Worm (Caenorhabditis elegans): Measurements from ENCODE around the gene Y4C6B.1.
A peak's percentile ranks its signal among the peaks of the same experiment; 100 is the strongest.

The Y4C6B.1 gene

ce11 chrIV:5400609-5401008 lies 46.3 kb downstream of the Y4C6B.1 start, which contains the start of gene ZK616.1:
Gene ZK616.1 (plus strand): TSS chrIV:5400909.
- TF ChIP-seq nhr-76 (tag; optimal IDR thresholded peaks at IDR 0.05) (no peak), unc-62 (GFP tag; optimal IDR thresholded peaks at IDR 0.05 in 1 of 2) (peak in 1 of 2 experiments; percentile 16), unc-62 (tag; optimal IDR thresholded peaks at IDR 0.05) (no peak)

ce11 chrIV:5405345-5405744 lies 51.1 kb downstream of the Y4C6B.1 start, which contains the start of gene ZK616.61:
Gene ZK616.61 (plus strand): TSS chrIV:5405645.
- TF ChIP-seq nhr-10 (tag; optimal IDR thresholded peaks at IDR 0.05) (no peak), daf-16 (GFP tag; optimal IDR thresholded peaks at IDR 0.05) (no peak), daf-16 (tag; optimal IDR thresholded peaks at IDR 0.05) (no peak), fkh-10 (GFP tag; optimal IDR thresholded peaks at IDR 0.05) (no peak), sdz-12 (GFP tag; optimal IDR thresholded peaks at IDR 0.05) (no peak), tag-97 (GFP tag; IDR thresholded peaks at IDR 0.05) (no peak), spr-1 (tag; optimal IDR thresholded peaks at IDR 0.05) (no peak), gei-8 (GFP tag; optimal IDR thresholded peaks at IDR 0.05) (no peak), spr-3 (GFP tag; optimal IDR thresholded peaks at IDR 0.05) (no peak), Y48G9A.11 (GFP tag; IDR thresholded peaks at IDR 0.05) (no peak), attf-4 (tag; optimal IDR thresholded peaks at IDR 0.05) (no peak)
